Worm (Caenorhabditis elegans): ENCODE results near the gene Y43F8C.15.

DNA sequence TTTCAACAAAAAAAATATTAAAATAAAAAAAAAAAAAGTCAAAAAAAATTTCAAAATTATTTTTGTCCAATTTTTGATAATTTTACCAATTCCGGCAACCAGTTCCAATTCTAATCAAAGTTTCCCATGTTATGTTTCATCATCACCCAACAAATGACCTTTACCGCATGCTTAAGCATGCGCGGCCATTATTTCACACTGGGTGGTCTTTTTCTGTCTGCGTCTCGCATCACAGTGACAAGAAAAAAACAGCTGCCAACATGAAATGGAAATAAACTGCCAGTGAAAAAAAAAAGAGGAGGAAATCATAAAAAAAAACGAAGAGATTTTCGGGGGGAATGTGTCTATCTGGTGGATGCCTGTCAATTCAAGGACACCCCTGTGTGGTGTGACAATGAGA is 44.1 kb downstream of the Y43F8C.15 start:
- TF ChIP-seq egl-27 (tag; optimal IDR thresholded peaks at IDR 0.05), result no peak
- no peak for TF ChIP-seq ZK546.5 (tag; optimal IDR thresholded peaks at IDR 0.05)
- TF ChIP-seq lin-39 (tag; optimal IDR thresholded peaks at IDR 0.05), result no peak
- TF ChIP-seq ceh-82 (tag; optimal IDR thresholded peaks at IDR 0.05), result no peak
- no peak for TF ChIP-seq unc-39 (tag; optimal IDR thresholded peaks at IDR 0.05)
- TF ChIP-seq nhr-237 (tag; optimal IDR thresholded peaks at IDR 0.05), result no peak
- TF ChIP-seq dmd-4 (tag; optimal IDR thresholded peaks at IDR 0.05), result no peak
- TF ChIP-seq R02D3.7 (tag; optimal IDR thresholded peaks at IDR 0.05), result no peak
- TF ChIP-seq unc-62 (GFP tag; optimal IDR thresholded peaks at IDR 0.05), result no peak
- TF ChIP-seq blmp-1 (tag; optimal IDR thresholded peaks at IDR 0.05; ENCODE audit: insufficient read depth), result no peak
- peak; percentile 54 for TF ChIP-seq nhr-25 (tag; optimal IDR thresholded peaks at IDR 0.05)

Measured in whole organism, L2 larva.